Worm (Caenorhabditis elegans): ENCODE data around the gene cpr-3.
"Not testable (repeated sequence)": the region's sequence is repeated elsewhere in the genome, so short reads cannot be mapped to it uniquely, and the experiment has no call there.

ce11 chrV:15250304-15250703 is 48.2 kb downstream of the cpr-3 start, which contains the start of gene srd-28:
- not testable (repeated sequence) for TF ChIP-seq ztf-23 (GFP tag; IDR thresholded peaks at IDR 0.05); klf-2 (GFP tag; conservative IDR thresholded peaks at IDR 0.05); T22C8.4 (GFP tag; IDR thresholded peaks at IDR 0.05); cog-1 (tag; optimal IDR thresholded peaks at IDR 0.05); ref-1 (GFP tag; conservative IDR thresholded peaks at IDR 0.05)

Measured in whole organism, midembryonic.